Fruit fly (Drosophila melanogaster) whole organism, embryonic: ENCODE data around the gene ABCB7.

Experiments
- Adf1 ChIP-seq: fragments of 200-800 bp; sonication (Bioruptor generic); IDR thresholded peaks from 2 replicates; pipeline ENCODE4 v1.3.6; 2022; ENCODE audit warnings: missing biosample characterization, missing genetic modification characterization
- Bgb ChIP-seq: fragments of 200-800 bp; sonication (Bioruptor generic); IDR thresholded peaks from 2 replicates; pipeline ENCODE4 v1.3.6; 2022; ENCODE audit warnings: missing biosample characterization, missing genetic modification characterization; ENCODE audit not compliant: partially characterized antibody
- CG10274 ChIP-seq: fragments of 200-800 bp; sonication (Bioruptor generic); optimal IDR thresholded peaks from 3 replicates; lab custom pipeline; 2017; ENCODE audit warnings: missing biosample characterization, mild to moderate bottlenecking, missing genetic modification characterization
- CG10543 ChIP-seq: fragments of 200-800 bp; sonication (Bioruptor generic); optimal IDR thresholded peaks from 3 replicates; lab custom pipeline; 2017; ENCODE audit warnings: missing biosample characterization, mild to moderate bottlenecking, missing genetic modification characterization, moderate library complexity
- CG10979 ChIP-seq: fragments of 200-800 bp; sonication (Bioruptor generic); optimal IDR thresholded peaks from 2 replicates; lab custom pipeline; 2018; ENCODE audit warnings: missing biosample characterization, mild to moderate bottlenecking, missing genetic modification characterization, moderate library complexity
- CG13287 ChIP-seq: fragments of 200-800 bp; sonication (Bioruptor generic); IDR thresholded peaks from 2 replicates; pipeline ENCODE4 v1.3.6; 2022; ENCODE audit warnings: missing biosample characterization, missing genetic modification characterization; ENCODE audit not compliant: partially characterized antibody
- CG2712 ChIP-seq: fragments of 200-800 bp; optimal IDR thresholded peaks from 3 replicates; lab custom pipeline; 2019; ENCODE audit warnings: missing biosample characterization, mild to moderate bottlenecking, missing genetic modification characterization, moderate library complexity
- CG31224 ChIP-seq: fragments of 200-800 bp; sonication (Bioruptor generic); IDR thresholded peaks from 2 replicates; pipeline ENCODE4 v1.3.6; 2022; ENCODE audit warnings: missing biosample characterization, missing genetic modification characterization
- CG32767 ChIP-seq: fragments of 200-800 bp; sonication (Bioruptor generic); IDR thresholded peaks from 2 replicates; pipeline ENCODE4 v1.3.6; 2022; ENCODE audit warnings: missing biosample characterization, missing genetic modification characterization
- CG3281 ChIP-seq: fragments of 200-800 bp; sonication (Bioruptor generic); optimal IDR thresholded peaks from 3 replicates; lab custom pipeline; 2017; ENCODE audit warnings: missing biosample characterization, mild to moderate bottlenecking, missing genetic modification characterization
- CG34224 ChIP-seq: fragments of 200-800 bp; sonication (Bioruptor generic); IDR thresholded peaks from 3 replicates; pipeline ENCODE4 v1.3.6; 2022; ENCODE audit warnings: missing biosample characterization, missing genetic modification characterization; ENCODE audit not compliant: partially characterized antibody
- CG34422 ChIP-seq: fragments of 200-800 bp; sonication (Bioruptor generic); IDR thresholded peaks from 3 replicates; pipeline ENCODE4 v1.3.6; 2022; ENCODE audit warnings: missing biosample characterization, missing genetic modification characterization
- CG4282 ChIP-seq: fragments of 200-800 bp; sonication (Bioruptor generic); optimal IDR thresholded peaks from 2 replicates; lab custom pipeline; 2016; ENCODE audit warnings: missing biosample characterization, missing genetic modification characterization
- CG4854 ChIP-seq: fragments of 200-800 bp; sonication (Bioruptor generic); optimal IDR thresholded peaks from 2 replicates; lab custom pipeline; 2016; ENCODE audit warnings: missing biosample characterization, missing genetic modification characterization, inconsistent platforms
- CG8765 ChIP-seq: fragments of 200-800 bp; sonication (Bioruptor generic); IDR thresholded peaks from 2 replicates; pipeline ENCODE4 v1.3.6; 2022; ENCODE audit warnings: missing biosample characterization, missing genetic modification characterization
- Deaf1 ChIP-seq: fragments of 200-800 bp; optimal IDR thresholded peaks from 3 replicates; lab custom pipeline; 2019; ENCODE audit warnings: missing biosample characterization, mild to moderate bottlenecking, missing genetic modification characterization, moderate library complexity
- MBD-R2 ChIP-seq: fragments of 200-800 bp; sonication (Bioruptor generic); IDR thresholded peaks from 2 replicates; pipeline ENCODE4 v1.3.6; 2022; ENCODE audit warnings: missing biosample characterization, missing genetic modification characterization
- Med ChIP-seq: fragments of 200-800 bp; sonication (Bioruptor generic); peaks from one replicate; lab custom pipeline; 2016; ENCODE audit warnings: missing biosample characterization, missing genetic modification characterization, mild to moderate bottlenecking, inconsistent platforms, moderate library complexity
- NFAT ChIP-seq: fragments of 200-800 bp; sonication (Bioruptor generic); IDR thresholded peaks from 2 replicates; pipeline ENCODE4 v1.3.6; 2022; ENCODE audit warnings: missing biosample characterization, missing genetic modification characterization
- Nf-YB ChIP-seq: fragments of 200-800 bp; sonication (Bioruptor generic); optimal IDR thresholded peaks from 3 replicates; lab custom pipeline; 2019; ENCODE audit warnings: missing biosample characterization, mild to moderate bottlenecking, missing genetic modification characterization, moderate library complexity
- Nf-YC ChIP-seq: fragments of 200-800 bp; optimal IDR thresholded peaks from 3 replicates; lab custom pipeline; 2019; ENCODE audit warnings: missing biosample characterization, mild to moderate bottlenecking, missing genetic modification characterization, moderate library complexity
- Scr ChIP-seq: fragments of 200-800 bp; sonication (Bioruptor generic); IDR thresholded peaks from 2 replicates; pipeline ENCODE4 v1.3.6; 2022; ENCODE audit warnings: missing biosample characterization, missing genetic modification characterization; ENCODE audit not compliant: partially characterized antibody
- YL-1 ChIP-seq: fragments of 200-800 bp; sonication (Bioruptor generic); optimal IDR thresholded peaks from 3 replicates; lab custom pipeline; 2017; ENCODE audit warnings: missing biosample characterization, mild to moderate bottlenecking, missing genetic modification characterization
- abd-A ChIP-seq: fragments of 200-800 bp; sonication (Bioruptor generic); optimal IDR thresholded peaks from 3 replicates; lab custom pipeline; 2019; ENCODE audit warnings: missing biosample characterization, mild to moderate bottlenecking, missing genetic modification characterization, moderate library complexity
- crol ChIP-seq: fragments of 200-800 bp; sonication (Bioruptor generic); IDR thresholded peaks from 2 replicates; pipeline ENCODE4 v1.3.6; 2022; ENCODE audit warnings: missing biosample characterization, missing genetic modification characterization
- crp ChIP-seq, 2 experiments: fragments of 200-800 bp; sonication (Bioruptor generic); optimal IDR thresholded peaks; 2 replicates in 1 of 2; 3 replicates in 1 of 2; lab custom pipeline; 2017; ENCODE audit warnings: missing biosample characterization in 2 of 2, missing genetic modification characterization in 2 of 2, mild to moderate bottlenecking in 1 of 2, moderate library complexity in 1 of 2
- ewg ChIP-seq: fragments of 200-800 bp; sonication (Bioruptor generic); optimal IDR thresholded peaks from 3 replicates; lab custom pipeline; 2017; ENCODE audit warnings: mild to moderate bottlenecking, missing biosample characterization, missing genetic modification reagents, missing genetic modification characterization
- h ChIP-seq: fragments of >200 bp; optimal IDR thresholded peaks from 2 replicates; lab custom pipeline; 2017
- kah ChIP-seq: fragments of 200-800 bp; sonication (Bioruptor generic); optimal IDR thresholded peaks from 2 replicates; lab custom pipeline; 2018; ENCODE audit warnings: missing biosample characterization, mild to moderate bottlenecking, missing genetic modification characterization
- nerfin-2 ChIP-seq: fragments of 200-800 bp; sonication (Bioruptor generic); IDR thresholded peaks from 2 replicates; pipeline ENCODE4 v1.3.6; 2022; ENCODE audit warnings: missing biosample characterization, missing genetic modification characterization; ENCODE audit not compliant: partially characterized antibody
- onecut ChIP-seq: fragments of 200-800 bp; sonication (Bioruptor generic); IDR thresholded peaks from 2 replicates; pipeline ENCODE4 v1.3.6; 2022; ENCODE audit warnings: missing biosample characterization, missing genetic modification characterization
- ranshi ChIP-seq: fragments of 200-800 bp; sonication (Bioruptor generic); IDR thresholded peaks from 2 replicates; pipeline ENCODE4 v1.3.6; 2022; ENCODE audit warnings: missing biosample characterization, missing genetic modification characterization
- scrt ChIP-seq: fragments of 200-800 bp; sonication (Bioruptor generic); optimal IDR thresholded peaks from 2 replicates; lab custom pipeline; 2018; ENCODE audit warnings: missing biosample characterization, mild to moderate bottlenecking, missing genetic modification characterization, moderate library complexity
- seq ChIP-seq: fragments of 200-800 bp; sonication (Bioruptor generic); IDR thresholded peaks from 2 replicates; pipeline ENCODE4 v1.3.6; 2022; ENCODE audit warnings: missing biosample characterization, missing genetic modification characterization
- sna ChIP-seq: fragments of 200-800 bp; sonication (Bioruptor generic); IDR thresholded peaks from 2 replicates; pipeline ENCODE4 v1.3.6; 2022; ENCODE audit warnings: missing biosample characterization, missing genetic modification characterization; ENCODE audit not compliant: partially characterized antibody
- unc-4 ChIP-seq: fragments of 200-800 bp; sonication (Bioruptor generic); IDR thresholded peaks from 2 replicates; pipeline ENCODE4 v1.3.6; 2022; ENCODE audit warnings: missing biosample characterization, missing genetic modification characterization; ENCODE audit not compliant: partially characterized antibody
- wek ChIP-seq: fragments of 200-800 bp; sonication (Bioruptor generic); optimal IDR thresholded peaks from 3 replicates; lab custom pipeline; 2018; ENCODE audit warnings: missing biosample characterization, mild to moderate bottlenecking, missing genetic modification characterization, moderate library complexity
- zen ChIP-seq: fragments of 200-800 bp; sonication (Bioruptor generic); optimal IDR thresholded peaks from 3 replicates; lab custom pipeline; 2018; ENCODE audit warnings: missing biosample characterization, mild to moderate bottlenecking, missing genetic modification characterization, moderate library complexity
- zen2 ChIP-seq: fragments of 200-800 bp; sonication (Bioruptor generic); IDR thresholded peaks from 3 replicates; pipeline ENCODE4 v1.3.6; 2022; ENCODE audit warnings: missing biosample characterization, missing genetic modification characterization; ENCODE audit not compliant: partially characterized antibody

Gene ABCB7

dm6 chr3L:1661738-1662370 is 43.6 kb downstream of the ABCB7 start:
- TF ChIP-seq CG31224 (GFP tag; lab: Robert Waterston, UW) (peak; percentile 99), Deaf1 (tag; lab: Kevin White, UChicago) (peak; percentile 79), sna (GFP tag; lab: Robert Waterston, UW) (0 out of 2 replicates have a peak, but pooled peaks have one; percentile 23), zen (tag; lab: Kevin White, UChicago) (no peak), kah (no peak), h (lab: Kevin White, UChicago) (no peak), Nf-YC (tag; lab: Kevin White, UChicago) (peak; percentile 69), zen2 (GFP tag; lab: Robert Waterston, UW) (peak; percentile 30; the same call in 2 of the 3 replicates), CG34224 (0 out of 3 replicates have a peak, but pooled peaks have one; percentile 41), Bgb (GFP tag; lab: Robert Waterston, UW) (0 out of 2 replicates have a peak, but pooled peaks have one; percentile 24), CG4282 (GFP tag; lab: Kevin White, UChicago) (no peak), crol (peak; percentile 64), wek (no peak), Adf1 (peak; percentile 58; the same call in 1 of the 2 replicates), Med (GFP tag; lab: Kevin White, UChicago) (peak; percentile 19), CG10543 (GFP tag; lab: Kevin White, UChicago) (peak; percentile 25), onecut (peak; percentile 89), unc-4 (GFP tag; lab: Robert Waterston, UW) (0 out of 2 replicates have a peak, but pooled peaks have one; percentile 32), CG4854 (GFP tag; lab: Kevin White, UChicago) (no peak), ranshi (GFP tag; lab: Robert Waterston, UW) (no peak), YL-1 (GFP tag; lab: Kevin White, UChicago) (no peak), CG10979 (tag; lab: Kevin White, UChicago) (no peak), ewg (GFP tag; lab: Kevin White, UChicago) (peak; percentile 94), MBD-R2 (0 out of 2 replicates have a peak, but pooled peaks have one; percentile 13), seq (GFP tag; lab: Robert Waterston, UW) (0 out of 2 replicates have a peak, but pooled peaks have one; percentile 24), crp (GFP tag; optimal IDR thresholded peaks at IDR 0.05; lab: Kevin White, UChicago) (peak in 1 of 2 experiments; percentile 46), Scr (GFP tag; lab: Robert Waterston, UW) (0 out of 2 replicates have a peak, but pooled peaks have one; percentile 18), abd-A (no peak), CG2712 (tag; lab: Kevin White, UChicago) (no peak), CG3281 (GFP tag; lab: Kevin White, UChicago) (no peak), scrt (GFP tag; lab: Kevin White, UChicago) (peak; percentile 74), nerfin-2 (GFP tag; lab: Robert Waterston, UW) (no peak), CG13287 (GFP tag; lab: Robert Waterston, UW) (peak; percentile 32; the same call in 1 of the 2 replicates), CG8765 (GFP tag; lab: Robert Waterston, UW) (no peak), CG10274 (GFP tag; lab: Kevin White, UChicago) (no peak), CG34422 (GFP tag; lab: Robert Waterston, UW) (peak; percentile 58; the same call in 1 of the 3 replicates)

dm6 chr3L:1663531-1663930 is 45.3 kb downstream of the ABCB7 start:
- peak; percentile 36 for TF ChIP-seq MBD-R2
- peak; percentile 83 for TF ChIP-seq ewg (GFP tag; lab: Kevin White, UChicago)
- peak; percentile 85 for TF ChIP-seq onecut
- peak; percentile 68 for TF ChIP-seq Deaf1 (tag; lab: Kevin White, UChicago)
- peak; percentile 81 for TF ChIP-seq Nf-YB
- no peak for TF ChIP-seq Bgb (GFP tag; lab: Robert Waterston, UW)
- peak; percentile 59 for TF ChIP-seq Med (GFP tag; lab: Kevin White, UChicago)
- TF ChIP-seq CG10979 (tag; lab: Kevin White, UChicago) = no peak
- TF ChIP-seq NFAT (GFP tag; lab: Robert Waterston, UW) = no peak
- peak; percentile 89 for TF ChIP-seq Nf-YC (tag; lab: Kevin White, UChicago)
- peak; percentile 48; the same call in 1 of the 2 replicates for TF ChIP-seq CG32767 (GFP tag; lab: Robert Waterston, UW)
